Fruit fly (Drosophila melanogaster) whole organism, prepupa: ENCODE measurements around the gene CG44869.

Source experiments
- Blimp-1 ChIP-seq: fragments of 200-800 bp; sonication (Bioruptor generic); optimal IDR thresholded peaks from 3 replicates; lab custom pipeline; 2017; ENCODE audit warnings: missing biosample characterization, missing genetic modification characterization, mild to moderate bottlenecking, moderate library complexity, missing genetic modification reagents
- CG10631 ChIP-seq: fragments of 200-800 bp; sonication (Bioruptor generic); optimal IDR thresholded peaks from 2 replicates; lab custom pipeline; 2016; ENCODE audit warnings: missing biosample characterization, missing genetic modification characterization
- CG10669 ChIP-seq: fragments of 200-800 bp; sonication (Bioruptor generic); optimal IDR thresholded peaks from 3 replicates; lab custom pipeline; 2018; ENCODE audit warnings: missing biosample characterization, mild to moderate bottlenecking, missing genetic modification characterization, moderate library complexity
- CG11762 ChIP-seq: fragments of 200-800 bp; sonication (Bioruptor generic); optimal IDR thresholded peaks from 3 replicates; lab custom pipeline; 2016; ENCODE audit warnings: missing biosample characterization, missing genetic modification characterization; ENCODE audit not compliant: insufficient read depth
- CG15336 ChIP-seq: fragments of 200-800 bp; sonication (Bioruptor generic); IDR thresholded peaks from 2 replicates; pipeline ENCODE4 v1.3.6; 2022; ENCODE audit warnings: missing biosample characterization, missing genetic modification characterization
- CG1621 ChIP-seq: fragments of 200-800 bp; sonication (Bioruptor generic); optimal IDR thresholded peaks from 3 replicates; lab custom pipeline; 2018; ENCODE audit warnings: missing biosample characterization, mild to moderate bottlenecking, missing genetic modification characterization
- CG3032 ChIP-seq: fragments of 200-800 bp; optimal IDR thresholded peaks from 2 replicates; lab custom pipeline; 2019; ENCODE audit warnings: missing biosample characterization, mild to moderate bottlenecking, missing genetic modification characterization, moderate library complexity
- CG31627 ChIP-seq: fragments of 200-800 bp; sonication (Bioruptor generic); optimal IDR thresholded peaks from 3 replicates; lab custom pipeline; 2016; ENCODE audit warnings: missing biosample characterization, missing genetic modification characterization
- CG32006 ChIP-seq: fragments of 200-800 bp; sonication (Bioruptor generic); optimal IDR thresholded peaks from 3 replicates; lab custom pipeline; 2017; ENCODE audit warnings: missing biosample characterization, mild to moderate bottlenecking, missing genetic modification characterization
- CG34406 ChIP-seq: fragments of 200-800 bp; sonication (Bioruptor generic); optimal IDR thresholded peaks from 3 replicates; lab custom pipeline; 2016; ENCODE audit warnings: missing biosample characterization, missing genetic modification characterization
- CG3919 ChIP-seq: fragments of 200-800 bp; sonication (Bioruptor generic); optimal IDR thresholded peaks from 3 replicates; lab custom pipeline; 2016; ENCODE audit warnings: missing biosample characterization, missing genetic modification characterization
- CG4318 ChIP-seq: fragments of 200-800 bp; sonication (Bioruptor generic); optimal IDR thresholded peaks from 3 replicates; lab custom pipeline; 2017; ENCODE audit warnings: missing biosample characterization, mild to moderate bottlenecking, missing genetic modification characterization
- CG6163 ChIP-seq: fragments of 200-800 bp; sonication (Bioruptor generic); IDR thresholded peaks from 3 replicates; pipeline ENCODE4 v1.3.6; 2022; ENCODE audit warnings: missing biosample characterization, missing genetic modification characterization
- CG6808 ChIP-seq: fragments of 200-800 bp; sonication (Bioruptor generic); optimal IDR thresholded peaks from 3 replicates; lab custom pipeline; 2017; ENCODE audit warnings: missing biosample characterization, missing genetic modification characterization, mild to moderate bottlenecking, moderate library complexity, missing genetic modification reagents
- CG6854 ChIP-seq: fragments of 200-800 bp; sonication (Bioruptor generic); optimal IDR thresholded peaks from 2 replicates; lab custom pipeline; 2017; ENCODE audit warnings: missing biosample characterization, mild to moderate bottlenecking, missing genetic modification characterization
- CG8119 ChIP-seq: fragments of 200-800 bp; sonication (Bioruptor generic); IDR thresholded peaks from 3 replicates; pipeline ENCODE4 v1.3.6; 2022; ENCODE audit warnings: missing biosample characterization, missing genetic modification characterization
- CG8632 ChIP-seq: fragments of 200-800 bp; sonication (Bioruptor generic); optimal IDR thresholded peaks from 3 replicates; lab custom pipeline; 2016; ENCODE audit warnings: missing biosample characterization, missing genetic modification characterization
- CG9139 ChIP-seq: fragments of 200-800 bp; sonication (Bioruptor generic); optimal IDR thresholded peaks from 3 replicates; lab custom pipeline; 2017; ENCODE audit warnings: missing biosample characterization, mild to moderate bottlenecking, missing genetic modification characterization
- Eip75B ChIP-seq: fragments of 200-800 bp; sonication (Bioruptor generic); optimal IDR thresholded peaks from 3 replicates; lab custom pipeline; 2016; ENCODE audit warnings: missing biosample characterization, missing genetic modification characterization
- Eip78C ChIP-seq: fragments of 200-800 bp; sonication (Bioruptor generic); peaks from one replicate; lab custom pipeline; 2016; ENCODE audit warnings: missing biosample characterization, missing genetic modification characterization
- Eip93F ChIP-seq: fragments of 200-800 bp; sonication (Bioruptor generic); optimal IDR thresholded peaks from 2 replicates; lab custom pipeline; 2016; ENCODE audit warnings: missing biosample characterization, mild to moderate bottlenecking, missing genetic modification characterization
- Ets21C ChIP-seq: fragments of 200-800 bp; sonication (Bioruptor generic); optimal IDR thresholded peaks from 3 replicates; lab custom pipeline; 2016; ENCODE audit warnings: missing biosample characterization, missing genetic modification characterization
- Ets96B ChIP-seq: fragments of 200-800 bp; optimal IDR thresholded peaks from 2 replicates; lab custom pipeline; 2019; ENCODE audit warnings: missing biosample characterization, mild to moderate bottlenecking, missing genetic modification characterization, moderate library complexity
- Hr38 ChIP-seq: sonication (Bioruptor generic); optimal IDR thresholded peaks from 2 replicates; lab custom pipeline; 2016; ENCODE audit warnings: missing biosample characterization, missing genetic modification characterization
- Hr39 ChIP-seq: fragments of 200-800 bp; sonication (Bioruptor generic); optimal IDR thresholded peaks from 2 replicates; lab custom pipeline; 2016; ENCODE audit warnings: missing biosample characterization, missing genetic modification characterization
- Hr4 ChIP-seq: fragments of 200-800 bp; sonication (Bioruptor generic); optimal IDR thresholded peaks from 3 replicates; lab custom pipeline; 2016; ENCODE audit warnings: missing biosample characterization, missing genetic modification characterization
- Lpt ChIP-seq: fragments of 200-800 bp; sonication (Bioruptor generic); optimal IDR thresholded peaks from 3 replicates; lab custom pipeline; 2016; ENCODE audit warnings: missing biosample characterization, missing genetic modification characterization
- Met ChIP-seq: fragments of 200-800 bp; sonication (Bioruptor generic); optimal IDR thresholded peaks from 3 replicates; lab custom pipeline; 2016; ENCODE audit warnings: missing biosample characterization, missing genetic modification characterization
- OdsH ChIP-seq: fragments of 200-800 bp; sonication (Bioruptor generic); optimal IDR thresholded peaks from 3 replicates; lab custom pipeline; 2016; ENCODE audit warnings: missing biosample characterization, missing genetic modification characterization
- Smox ChIP-seq: fragments of 200-800 bp; sonication (Bioruptor generic); optimal IDR thresholded peaks from 3 replicates; lab custom pipeline; 2016; ENCODE audit warnings: missing biosample characterization, missing genetic modification characterization
- Sox102F ChIP-seq: fragments of 200-800 bp; sonication (Bioruptor generic); optimal IDR thresholded peaks from 2 replicates; lab custom pipeline; 2016; ENCODE audit warnings: missing biosample characterization, mild to moderate bottlenecking, missing genetic modification characterization
- Sox15 ChIP-seq: fragments of 200-800 bp; sonication (Bioruptor generic); optimal IDR thresholded peaks from 3 replicates; lab custom pipeline; 2016; ENCODE audit warnings: missing biosample characterization, missing genetic modification characterization
- acj6 ChIP-seq: fragments of 200-800 bp; sonication (Bioruptor generic); optimal IDR thresholded peaks from 3 replicates; lab custom pipeline; 2016; ENCODE audit warnings: missing biosample characterization, missing genetic modification characterization
- dac ChIP-seq: fragments of 200-800 bp; sonication (Bioruptor generic); optimal IDR thresholded peaks from 2 replicates; lab custom pipeline; 2017; ENCODE audit warnings: missing biosample characterization, mild to moderate bottlenecking, missing genetic modification characterization
- dsx ChIP-seq: fragments of 200-800 bp; optimal IDR thresholded peaks from 3 replicates; lab custom pipeline; 2019; ENCODE audit warnings: missing biosample characterization, mild to moderate bottlenecking, missing genetic modification characterization, moderate library complexity; ENCODE audit not compliant: poor library complexity, severe bottlenecking
- eg ChIP-seq: fragments of 200-800 bp; sonication (Bioruptor generic); IDR thresholded peaks from 3 replicates; pipeline ENCODE4 v1.3.6; 2022; ENCODE audit warnings: missing biosample characterization, missing genetic modification characterization
- fd59A ChIP-seq: fragments of 200-800 bp; sonication (Bioruptor generic); optimal IDR thresholded peaks from 2 replicates; lab custom pipeline; 2017; ENCODE audit warnings: missing biosample characterization, mild to moderate bottlenecking, missing genetic modification characterization, missing genetic modification reagents
- lz ChIP-seq: fragments of 200-800 bp; sonication (Bioruptor generic); optimal IDR thresholded peaks from 3 replicates; lab custom pipeline; 2016; ENCODE audit warnings: missing biosample characterization, missing genetic modification characterization
- salr ChIP-seq, 2 experiments: fragments of 200-800 bp; sonication (Bioruptor generic); optimal IDR thresholded peaks; 3 replicates each; lab custom pipeline; 2016 to 2018; ENCODE audit warnings: missing biosample characterization in 2 of 2, missing genetic modification characterization in 2 of 2, mild to moderate bottlenecking in 1 of 2
- spab ChIP-seq: fragments of 200-800 bp; sonication (Bioruptor generic); optimal IDR thresholded peaks from 2 replicates; lab custom pipeline; 2017; ENCODE audit warnings: missing biosample characterization, mild to moderate bottlenecking, missing genetic modification characterization, missing genetic modification reagents
- ss ChIP-seq, 2 experiments: fragments of 200-800 bp; sonication (Bioruptor generic); optimal IDR thresholded peaks; 2 replicates in 1 of 2; 3 replicates in 1 of 2; lab custom pipeline; 2017 to 2018; ENCODE audit warnings: mild to moderate bottlenecking in 2 of 2, missing biosample characterization in 2 of 2, missing genetic modification characterization in 2 of 2, moderate library complexity in 1 of 2
- svp ChIP-seq: fragments of 200-800 bp; sonication (Bioruptor generic); peaks from one replicate; lab custom pipeline; 2016; ENCODE audit warnings: missing biosample characterization, missing genetic modification characterization
- topi ChIP-seq: fragments of 200-800 bp; sonication (Bioruptor generic); optimal IDR thresholded peaks from 3 replicates; lab custom pipeline; 2016; ENCODE audit warnings: missing biosample characterization, missing genetic modification characterization
- vri ChIP-seq: fragments of 200-800 bp; sonication (Bioruptor generic); optimal IDR thresholded peaks from 3 replicates; lab custom pipeline; 2016; ENCODE audit warnings: missing biosample characterization, mild to moderate bottlenecking, missing genetic modification characterization

Gene CG44869

dm6 chr2L:15392371-15392770, 25.8 kb downstream of the CG44869 start (continued):
- peak; percentile 45 for TF ChIP-seq CG6808 (GFP tag; lab: Kevin White, UChicago)
- TF ChIP-seq CG31627 (GFP tag; lab: Kevin White, UChicago) = peak; percentile 21
- TF ChIP-seq dsx (GFP tag; lab: Kevin White, UChicago) = no peak
- TF ChIP-seq CG9139 (GFP tag; lab: Kevin White, UChicago) = no peak
- TF ChIP-seq CG8632 (GFP tag; lab: Kevin White, UChicago) = peak; percentile 57
- no peak for TF ChIP-seq CG6854 (GFP tag; lab: Kevin White, UChicago)
- TF ChIP-seq spab = peak; percentile 27
- TF ChIP-seq vri (GFP tag; lab: Kevin White, UChicago) = no peak
- peak; percentile 76 for TF ChIP-seq dac
- no peak for TF ChIP-seq Eip93F (GFP tag; lab: Kevin White, UChicago)
- TF ChIP-seq topi (GFP tag; lab: Kevin White, UChicago) = no peak
- peak; percentile 28 for TF ChIP-seq Smox (GFP tag; lab: Kevin White, UChicago)
- TF ChIP-seq Ets96B (tag; lab: Kevin White, UChicago) = peak; percentile 38
- TF ChIP-seq Met (GFP tag; lab: Kevin White, UChicago) = peak; percentile 5
- peak; percentile 69 for TF ChIP-seq CG6163 (GFP tag; lab: Robert Waterston, UW)
- peak; percentile 84 for TF ChIP-seq Lpt
- TF ChIP-seq Sox15 = peak; percentile 27
- peak; percentile 36 for TF ChIP-seq CG10669
- peak; percentile 73 for TF ChIP-seq fd59A
- TF ChIP-seq CG11762 (GFP tag; lab: Kevin White, UChicago) = no peak
- peak; percentile 35 for TF ChIP-seq lz (GFP tag; lab: Kevin White, UChicago)
- peak; percentile 81 for TF ChIP-seq eg (GFP tag; lab: Robert Waterston, UW)
- TF ChIP-seq salr (GFP tag; optimal IDR thresholded peaks at IDR 0.05; lab: Kevin White, UChicago) = peak; percentile 43 to 78
- peak; percentile 81 for TF ChIP-seq OdsH (GFP tag; lab: Kevin White, UChicago)
- peak; percentile 30 for TF ChIP-seq svp (GFP tag; lab: Kevin White, UChicago)
- TF ChIP-seq CG1621 (tag; lab: Kevin White, UChicago) = peak; percentile 58
- no peak for TF ChIP-seq Blimp-1

- TF ChIP-seq lz (GFP tag; lab: Kevin White, UChicago) (no peak), CG3919 (GFP tag; lab: Kevin White, UChicago) (peak; percentile 28), Blimp-1 (no peak), Eip75B (GFP tag; lab: Kevin White, UChicago) (peak; percentile 6), CG6163 (GFP tag; lab: Robert Waterston, UW) (no peak), CG4318 (GFP tag; lab: Kevin White, UChicago) (no peak), Hr4 (GFP tag; lab: Kevin White, UChicago) (no peak), CG10631 (GFP tag; lab: Kevin White, UChicago) (peak; percentile 39), CG11762 (GFP tag; lab: Kevin White, UChicago) (no peak), CG6808 (GFP tag; lab: Kevin White, UChicago) (peak; percentile 46), spab (peak; percentile 41), CG34406 (GFP tag; lab: Kevin White, UChicago) (no peak), eg (GFP tag; lab: Robert Waterston, UW) (no peak), CG8119 (GFP tag; lab: Robert Waterston, UW) (no peak), CG9139 (GFP tag; lab: Kevin White, UChicago) (peak; percentile 32), OdsH (GFP tag; lab: Kevin White, UChicago) (no peak), CG3032 (tag; lab: Kevin White, UChicago) (peak; percentile 65), Hr38 (no peak), Ets21C (GFP tag; lab: Kevin White, UChicago) (no peak), CG6854 (GFP tag; lab: Kevin White, UChicago) (no peak), Eip93F (GFP tag; lab: Kevin White, UChicago) (no peak), CG10669 (peak; percentile 61), Ets96B (tag; lab: Kevin White, UChicago) (peak; percentile 73), Sox15 (no peak), dsx (GFP tag; lab: Kevin White, UChicago) (peak; percentile 21), ss (GFP tag; optimal IDR thresholded peaks at IDR 0.05; lab: Kevin White, UChicago) (peak in 1 of 2 experiments; percentile 52), svp (GFP tag; lab: Kevin White, UChicago) (no peak), CG32006 (GFP tag; lab: Kevin White, UChicago) (no peak), acj6 (GFP tag; lab: Kevin White, UChicago) (no peak), Sox102F (GFP tag; lab: Kevin White, UChicago) (no peak), CG15336 (GFP tag; lab: Robert Waterston, UW) (no peak), Hr39 (no peak), Eip78C (GFP tag; lab: Kevin White, UChicago) (peak; percentile 82)
These were observed 27.7 kb downstream of the CG44869 start for dm6 chr2L:15390421-15390820.
